Fruit fly (Drosophila melanogaster) whole organism, embryonic: ENCODE results near the gene Dif.

Experiments used
- ATbp ChIP-seq: fragments of 200-800 bp; sonication (Bioruptor generic); optimal IDR thresholded peaks from 2 replicates; lab custom pipeline; 2017; ENCODE audit warnings: missing biosample characterization, mild to moderate bottlenecking, missing genetic modification characterization, missing genetic modification reagents
- Awh ChIP-seq: fragments of 200-800 bp; sonication (Bioruptor generic); IDR thresholded peaks from 2 replicates; pipeline ENCODE4, ENCODE4 v1.3.6; 2022; ENCODE audit warnings: missing biosample characterization, missing genetic modification characterization
- CG10654 ChIP-seq: fragments of 200-800 bp; sonication (Bioruptor generic); optimal IDR thresholded peaks from 2 replicates; lab custom pipeline; 2016; ENCODE audit warnings: missing biosample characterization, missing genetic modification characterization
- CG12236 ChIP-seq: fragments of 200-800 bp; sonication (Bioruptor generic); optimal IDR thresholded peaks from 2 replicates; lab custom pipeline; 2016; ENCODE audit warnings: missing biosample characterization, missing genetic modification characterization
- CG12659 ChIP-seq: fragments of 200-800 bp; sonication (Bioruptor generic); optimal IDR thresholded peaks from 3 replicates; lab custom pipeline; 2017; ENCODE audit warnings: mild to moderate bottlenecking, missing biosample characterization, missing genetic modification reagents, missing genetic modification characterization
- CG12744 ChIP-seq: fragments of 200-800 bp; sonication (Bioruptor generic); optimal IDR thresholded peaks from 2 replicates; lab custom pipeline; 2016; ENCODE audit warnings: missing biosample characterization, missing genetic modification characterization
- CG14014 ChIP-seq: fragments of 200-800 bp; sonication (Bioruptor generic); IDR thresholded peaks from 2 replicates; pipeline ENCODE4 v1.3.6; 2022; ENCODE audit warnings: missing biosample characterization, missing genetic modification characterization
- CG15696 ChIP-seq: fragments of 200-800 bp; sonication (Bioruptor generic); optimal IDR thresholded peaks from 2 replicates; lab custom pipeline; 2019; ENCODE audit warnings: missing biosample characterization, mild to moderate bottlenecking, missing genetic modification characterization, moderate library complexity
- CG17385 ChIP-seq: fragments of 200-800 bp; sonication (Bioruptor generic); optimal IDR thresholded peaks from 3 replicates; lab custom pipeline; 2018; ENCODE audit warnings: missing biosample characterization, mild to moderate bottlenecking, missing genetic modification characterization
- CG3163 ChIP-seq: fragments of 200-800 bp; sonication (Bioruptor generic); optimal IDR thresholded peaks from 3 replicates; lab custom pipeline; 2016; ENCODE audit warnings: missing biosample characterization, missing genetic modification characterization
- CG34224 ChIP-seq: fragments of 200-800 bp; sonication (Bioruptor generic); IDR thresholded peaks from 3 replicates; pipeline ENCODE4 v1.3.6; 2022; ENCODE audit warnings: missing biosample characterization, missing genetic modification characterization; ENCODE audit not compliant: partially characterized antibody
- CG3995 ChIP-seq: fragments of 200-800 bp; sonication (Bioruptor generic); optimal IDR thresholded peaks from 3 replicates; lab custom pipeline; 2016; ENCODE audit warnings: missing biosample characterization, missing genetic modification characterization
- CG4360 ChIP-seq: fragments of 200-800 bp; sonication (Bioruptor generic); IDR thresholded peaks from 2 replicates; pipeline ENCODE4 v1.3.6; 2022; ENCODE audit warnings: missing biosample characterization, missing genetic modification characterization
- CG6175 ChIP-seq: fragments of 200-800 bp; sonication (Bioruptor generic); IDR thresholded peaks from 3 replicates; pipeline ENCODE4 v1.3.6; 2022; ENCODE audit warnings: missing biosample characterization, missing genetic modification characterization
- CG7372 ChIP-seq: fragments of 200-800 bp; sonication (Bioruptor generic); IDR thresholded peaks from 2 replicates; pipeline ENCODE4 v1.3.6; 2022; ENCODE audit warnings: missing biosample characterization, missing genetic modification characterization
- CG7745 ChIP-seq: fragments of 200-800 bp; sonication (Bioruptor generic); optimal IDR thresholded peaks from 2 replicates; lab custom pipeline; 2018; ENCODE audit warnings: missing biosample characterization, mild to moderate bottlenecking, missing genetic modification characterization, moderate library complexity
- CG8281 ChIP-seq: fragments of 200-800 bp; sonication (Bioruptor generic); optimal IDR thresholded peaks from 2 replicates; lab custom pipeline; 2018; ENCODE audit warnings: missing biosample characterization, mild to moderate bottlenecking, missing genetic modification characterization, moderate library complexity
- CG9797 ChIP-seq: fragments of 200-800 bp; sonication (Bioruptor generic); optimal IDR thresholded peaks from 3 replicates; lab custom pipeline; 2018; ENCODE audit warnings: missing biosample characterization, mild to moderate bottlenecking, missing genetic modification characterization
- CHES-1-like ChIP-seq: fragments of 200-800 bp; sonication (Bioruptor generic); optimal IDR thresholded peaks from 2 replicates; lab custom pipeline; 2016; ENCODE audit warnings: missing biosample characterization, missing genetic modification characterization
- D19B ChIP-seq: fragments of 200-800 bp; sonication (Bioruptor generic); optimal IDR thresholded peaks from 2 replicates; lab custom pipeline; 2017; ENCODE audit warnings: missing biosample characterization, mild to moderate bottlenecking, missing genetic modification characterization
- Deaf1 ChIP-seq: fragments of 200-800 bp; optimal IDR thresholded peaks from 3 replicates; lab custom pipeline; 2019; ENCODE audit warnings: missing biosample characterization, mild to moderate bottlenecking, missing genetic modification characterization, moderate library complexity
- GATAe ChIP-seq: fragments of 200-800 bp; sonication (Bioruptor generic); conservative IDR thresholded peaks from 2 replicates; pipeline ENCODE4 v1.3.6; 2022; ENCODE audit warnings: missing biosample characterization, missing genetic modification characterization
- HmgZ ChIP-seq: fragments of 200-800 bp; sonication (Bioruptor generic); optimal IDR thresholded peaks from 2 replicates; lab custom pipeline; 2018; ENCODE audit warnings: missing biosample characterization, mild to moderate bottlenecking, missing genetic modification characterization
- Myb ChIP-seq: fragments of 200-800 bp; sonication (Bioruptor generic); optimal IDR thresholded peaks from 2 replicates; lab custom pipeline; 2016; ENCODE audit warnings: missing biosample characterization, missing genetic modification characterization
- NfI ChIP-seq: fragments of 200-800 bp; sonication (Bioruptor generic); optimal IDR thresholded peaks from 3 replicates; lab custom pipeline; 2018; ENCODE audit warnings: missing biosample characterization, mild to moderate bottlenecking, missing genetic modification characterization, moderate library complexity
- Poxn ChIP-seq: fragments of 200-800 bp; sonication (Bioruptor generic); IDR thresholded peaks from 2 replicates; pipeline ENCODE4 v1.3.6; 2022; ENCODE audit warnings: missing biosample characterization, missing genetic modification characterization
- Ptx1 ChIP-seq: fragments of 200-800 bp; sonication (Bioruptor generic); IDR thresholded peaks from 2 replicates; pipeline ENCODE4 v1.3.6; 2022; ENCODE audit warnings: missing biosample characterization, missing genetic modification characterization
- Stat92E ChIP-seq, 3 experiments: fragments of >200 bp in 2 of 3; fragments of 200-800 bp in 1 of 3; sonication (Bioruptor generic) in 1 of 3; optimal IDR thresholded peaks; 2 replicates each; lab custom pipeline; 2017 to 2019; ENCODE audit warnings: missing biosample characterization in 3 of 3, missing genetic modification characterization in 3 of 3, mild to moderate bottlenecking in 1 of 3, moderate library complexity in 1 of 3
- Tbp ChIP-seq: fragments of >200 bp; optimal IDR thresholded peaks from 2 replicates; lab custom pipeline; 2018; ENCODE audit warnings: missing biosample characterization, missing genetic modification characterization
- Xrp1 ChIP-seq: fragments of 200-800 bp; sonication (Bioruptor generic); IDR thresholded peaks from 2 replicates; pipeline ENCODE4 v1.3.6; 2022; ENCODE audit warnings: missing biosample characterization, missing genetic modification characterization
- cad ChIP-seq: fragments of >200 bp; optimal IDR thresholded peaks from 2 replicates; lab custom pipeline; 2017; ENCODE audit warnings: missing biosample characterization, missing genetic modification characterization
- caup ChIP-seq: fragments of 200-800 bp; sonication (Bioruptor generic); optimal IDR thresholded peaks from 3 replicates; lab custom pipeline; 2017; ENCODE audit warnings: missing biosample characterization, mild to moderate bottlenecking, missing genetic modification characterization, moderate library complexity; ENCODE audit not compliant: severe bottlenecking
- chm ChIP-seq: fragments of 200-800 bp; sonication (Bioruptor generic); IDR thresholded peaks from 2 replicates; pipeline ENCODE4 v1.3.6; 2022; ENCODE audit warnings: missing biosample characterization, missing genetic modification characterization
- corto ChIP-seq: fragments of 200-800 bp; sonication (Bioruptor generic); optimal IDR thresholded peaks from 2 replicates; lab custom pipeline; 2016; ENCODE audit warnings: missing biosample characterization, mild to moderate bottlenecking, missing genetic modification characterization, moderate library complexity
- crol ChIP-seq: fragments of 200-800 bp; sonication (Bioruptor generic); IDR thresholded peaks from 2 replicates; pipeline ENCODE4 v1.3.6; 2022; ENCODE audit warnings: missing biosample characterization, missing genetic modification characterization
- dati ChIP-seq: fragments of 200-800 bp; sonication (Bioruptor generic); IDR thresholded peaks from 2 replicates; pipeline ENCODE4 v1.3.6; 2022; ENCODE audit warnings: missing biosample characterization, missing genetic modification characterization
- dm ChIP-seq: fragments of 200-800 bp; sonication (Bioruptor generic); optimal IDR thresholded peaks from 3 replicates; lab custom pipeline; 2016; ENCODE audit warnings: missing biosample characterization, missing genetic modification characterization
- emc ChIP-seq: fragments of 200-800 bp; sonication (Bioruptor generic); optimal IDR thresholded peaks from 2 replicates; lab custom pipeline; 2016; ENCODE audit warnings: missing biosample characterization, missing genetic modification characterization
- fd3F ChIP-seq: fragments of 200-800 bp; sonication (Bioruptor generic); optimal IDR thresholded peaks from 2 replicates; lab custom pipeline; 2018; ENCODE audit warnings: missing biosample characterization, mild to moderate bottlenecking, missing genetic modification characterization, moderate library complexity
- kni ChIP-seq: fragments of 200-800 bp; sonication (Bioruptor generic); optimal IDR thresholded peaks from 3 replicates; lab custom pipeline; 2017; ENCODE audit warnings: mild to moderate bottlenecking, missing biosample characterization, missing genetic modification reagents, missing genetic modification characterization
- lola ChIP-seq, 3 experiments: fragments of >200 bp in 2 of 3; fragments of 200-800 bp in 1 of 3; sonication (Bioruptor generic) in 1 of 3; optimal IDR thresholded peaks; 2 replicates each; lab custom pipeline; 2017 to 2019; ENCODE audit warnings: missing biosample characterization in 3 of 3, missing genetic modification characterization in 3 of 3, mild to moderate bottlenecking in 1 of 3, moderate library complexity in 1 of 3
- onecut ChIP-seq: fragments of 200-800 bp; sonication (Bioruptor generic); IDR thresholded peaks from 2 replicates; pipeline ENCODE4 v1.3.6; 2022; ENCODE audit warnings: missing biosample characterization, missing genetic modification characterization
- p53 ChIP-seq: fragments of 200-800 bp; sonication (Bioruptor generic); optimal IDR thresholded peaks from 2 replicates; lab custom pipeline; 2016; ENCODE audit warnings: missing biosample characterization, missing genetic modification characterization
- pros ChIP-seq: fragments of 200-800 bp; sonication (Bioruptor generic); optimal IDR thresholded peaks from 3 replicates; lab custom pipeline; 2019; ENCODE audit warnings: missing biosample characterization, mild to moderate bottlenecking, missing genetic modification characterization, moderate library complexity
- sc ChIP-seq, 3 experiments: fragments of >200 bp in 2 of 3; fragments of 200-800 bp in 1 of 3; sonication (Bioruptor generic) in 1 of 3; optimal IDR thresholded peaks; 2 replicates in 2 of 3; 3 replicates in 1 of 3; lab custom pipeline; 2017; ENCODE audit warnings: mild to moderate bottlenecking in 1 of 3, missing biosample characterization in 1 of 3, missing genetic modification characterization in 1 of 3, missing genetic modification reagents in 1 of 3
- sd ChIP-seq: fragments of 200-800 bp; sonication (Bioruptor generic); optimal IDR thresholded peaks from 3 replicates; lab custom pipeline; 2018; ENCODE audit warnings: missing biosample characterization, mild to moderate bottlenecking, missing genetic modification characterization, moderate library complexity
- sens ChIP-seq: fragments of 200-800 bp; sonication (Bioruptor generic); peaks from one replicate; lab custom pipeline; 2016; ENCODE audit warnings: missing biosample characterization, missing genetic modification characterization
- tin ChIP-seq: fragments of 200-800 bp; sonication (Bioruptor generic); optimal IDR thresholded peaks from 3 replicates; lab custom pipeline; 2016; ENCODE audit warnings: missing biosample characterization, missing genetic modification characterization

Dif gene

DNA sequence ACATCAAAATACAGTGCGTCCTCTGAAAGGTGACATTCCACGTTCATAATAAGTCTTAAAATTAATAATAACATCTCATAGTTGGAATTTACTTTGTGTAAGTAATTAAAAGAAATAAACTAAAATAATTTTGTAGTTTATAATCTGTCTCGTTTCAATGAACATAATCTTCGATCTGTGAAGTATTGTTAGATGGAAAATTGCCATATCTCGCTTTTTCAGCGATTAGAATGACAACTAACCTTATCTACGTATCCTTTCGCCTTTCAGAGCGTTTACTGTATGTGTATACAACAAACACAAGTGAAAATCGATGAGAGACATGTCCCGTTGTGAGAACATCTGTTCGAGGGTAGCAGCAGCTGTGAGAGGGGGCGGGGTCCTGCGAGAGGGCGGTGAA, 50.6 kb downstream of the Dif start (continued):
- peak; percentile 46 for TF ChIP-seq D19B
- peak; percentile 49; the same call in 1 of the 2 replicates for TF ChIP-seq crol
- peak; percentile 29 for TF ChIP-seq Deaf1 (tag; lab: Kevin White, UChicago)
- TF ChIP-seq GATAe (GFP tag; lab: Robert Waterston, UW), result no peak; the same call in 1 of the 2 replicates
- peak; percentile 70 for TF ChIP-seq NfI (GFP tag; lab: Kevin White, UChicago)
- no peak for TF ChIP-seq dm (GFP tag; lab: Kevin White, UChicago)
- TF ChIP-seq, all 482 proteins: peak for 282

DNA sequence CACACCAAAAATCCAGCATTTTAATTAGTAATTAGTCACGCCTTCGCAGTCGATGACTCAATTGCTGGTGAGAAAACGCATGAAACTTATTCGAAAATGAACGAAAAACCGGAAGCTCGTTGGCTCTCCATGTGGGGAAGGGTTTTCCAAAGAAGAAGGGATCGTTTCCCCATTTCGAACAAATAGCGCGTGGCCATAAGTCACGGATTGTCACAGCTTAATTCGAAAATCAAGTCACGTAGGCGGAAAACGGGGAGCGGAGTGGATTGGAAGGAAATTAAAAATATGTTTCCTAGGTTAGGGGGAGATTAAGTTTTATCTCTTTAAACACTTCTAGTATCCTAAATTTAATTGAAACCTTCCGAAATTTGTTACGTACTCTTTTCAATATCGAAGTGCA, 51.3 kb downstream of the Dif start:
- TF ChIP-seq CG3995 (GFP tag; lab: Kevin White, UChicago), result peak; percentile 63
- TF ChIP-seq Poxn (GFP tag; lab: Robert Waterston, UW), result no peak
- TF ChIP-seq CG7745 (tag; lab: Kevin White, UChicago), result peak; percentile 7
- TF ChIP-seq kni (GFP tag; lab: Kevin White, UChicago), result peak; percentile 38
- TF ChIP-seq sens (GFP tag; lab: Kevin White, UChicago), result peak; percentile 68
- TF ChIP-seq CG34224 (GFP tag; lab: Robert Waterston, UW), result no peak
- no peak for TF ChIP-seq ATbp (GFP tag; lab: Kevin White, UChicago)
- TF ChIP-seq Stat92E (GFP tag; optimal IDR thresholded peaks at IDR 0.05; lab: Kevin White, UChicago), result peak in 1 of 3 experiments; percentile 47
- TF ChIP-seq CG4360 (GFP tag; lab: Robert Waterston, UW), result no peak
- TF ChIP-seq CG17385, result no peak

DNA sequence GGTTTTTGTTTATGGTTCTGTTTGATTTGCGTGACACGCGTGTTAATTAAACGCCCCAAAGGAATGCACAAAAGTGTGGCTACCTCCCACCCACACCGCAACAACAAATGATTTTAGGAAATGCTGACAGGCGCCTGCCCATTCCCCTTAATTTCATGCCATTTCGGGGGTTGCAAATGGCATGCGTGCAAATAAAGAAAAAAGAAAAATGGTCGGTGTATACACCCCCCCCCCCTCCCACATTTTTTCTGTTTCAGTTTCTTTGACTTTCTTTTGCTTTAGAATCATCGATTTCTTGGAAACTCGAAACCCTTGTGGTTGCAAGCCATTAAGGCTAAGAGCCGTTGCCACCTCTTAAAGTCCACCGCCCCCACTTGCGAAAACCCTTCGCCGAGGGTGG, 51.9 kb downstream of the Dif start:
- TF ChIP-seq CG12659 (GFP tag; lab: Kevin White, UChicago) (no peak), dati (GFP tag; lab: Robert Waterston, UW) (no peak), Awh (0 out of 2 replicates have a peak, but pooled peaks have one; percentile 0), cad (no peak), sd (tag; lab: Kevin White, UChicago) (peak; percentile 32), Ptx1 (GFP tag; lab: Robert Waterston, UW) (no peak), Xrp1 (GFP tag; lab: Robert Waterston, UW) (peak; percentile 24; the same call in 1 of the 2 replicates), onecut (GFP tag; lab: Robert Waterston, UW) (peak; percentile 76), tin (GFP tag; lab: Kevin White, UChicago) (no peak), CG12236 (GFP tag; lab: Kevin White, UChicago) (no peak), Myb (GFP tag; lab: Kevin White, UChicago) (no peak), pros (peak; percentile 67), HmgZ (tag; lab: Kevin White, UChicago) (no peak), CHES-1-like (no peak), CG6175 (GFP tag; lab: Robert Waterston, UW) (no peak), lola (GFP tag; optimal IDR thresholded peaks at IDR 0.05; lab: Kevin White, UChicago) (no peak), emc (GFP tag; lab: Kevin White, UChicago) (no peak), CG3163 (no peak), chm (GFP tag; lab: Robert Waterston, UW) (no peak), CG14014 (GFP tag; lab: Robert Waterston, UW) (no peak), sc (optimal IDR thresholded peaks at IDR 0.05; lab: Kevin White, UChicago) (no peak), sc (GFP tag; optimal IDR thresholded peaks at IDR 0.05; lab: Kevin White, UChicago) (no peak), CG7372 (no peak), caup (GFP tag; lab: Kevin White, UChicago) (no peak), CG10654 (GFP tag; lab: Kevin White, UChicago) (no peak), CG15696 (tag; lab: Kevin White, UChicago) (no peak), p53 (no peak), CG12744 (GFP tag; lab: Kevin White, UChicago) (no peak), corto (GFP tag; lab: Kevin White, UChicago) (no peak), CG8281 (no peak), CG9797 (GFP tag; lab: Kevin White, UChicago) (no peak), fd3F (GFP tag; lab: Kevin White, UChicago) (no peak), Tbp (no peak)
